Fruit fly (Drosophila melanogaster): ENCODE data around the gene CG11504.
A peak's percentile ranks its signal among the peaks of the same experiment; 100 is the strongest.

CG11504 gene

dm6 chr3R:30021559-30022451 is 24.1 kb downstream of the CG11504 start, which contains the start of gene Mgat2 (continued):
- TF ChIP-seq CkIIα-i1 (GFP tag; IDR thresholded peaks at IDR 0.05) (no peak), org-1 (GFP tag; optimal IDR thresholded peaks at IDR 0.05) (no peak), Camta (GFP tag; optimal IDR thresholded peaks at IDR 0.05) (no peak), CG9932 (GFP tag; IDR thresholded peaks at IDR 0.05) (peak; percentile 23; the same call in 1 of the 2 replicates), al (GFP tag; IDR thresholded peaks at IDR 0.05) (no peak), CG31441 (GFP tag; IDR thresholded peaks at IDR 0.05) (peak; percentile 48; the same call in 1 of the 2 replicates), Chrac-16 (GFP tag; optimal IDR thresholded peaks at IDR 0.05) (no peak), Scr (GFP tag; IDR thresholded peaks at IDR 0.05; ENCODE audit: partially characterized antibody) (peak; percentile 91), CG11723 (GFP tag; optimal IDR thresholded peaks at IDR 0.05) (peak; percentile 16), usp (GFP tag; optimal IDR thresholded peaks at IDR 0.05) (no peak), CG15514 (GFP tag; optimal IDR thresholded peaks at IDR 0.05) (no peak), ttk (GFP tag; IDR thresholded peaks at IDR 0.05) (no peak), cato (GFP tag; optimal IDR thresholded peaks at IDR 0.05; ENCODE audit: borderline replicate concordance) (no peak), CG10147 (GFP tag; optimal IDR thresholded peaks at IDR 0.05) (peak; percentile 44), fd3F (GFP tag; optimal IDR thresholded peaks at IDR 0.05) (no peak), ase (GFP tag; IDR thresholded peaks at IDR 0.05) (no peak), pfk (GFP tag; optimal IDR thresholded peaks at IDR 0.05) (peak; percentile 83), CG1529 (GFP tag; optimal IDR thresholded peaks at IDR 0.05) (no peak), slp2 (GFP tag; optimal IDR thresholded peaks at IDR 0.05) (no peak), CG18599 (GFP tag; optimal IDR thresholded peaks at IDR 0.05) (no peak), knrl (GFP tag; IDR thresholded peaks at IDR 0.05; ENCODE audit: partially characterized antibody) (peak; percentile 81; the same call in 2 of the 3 replicates), CG1024 (GFP tag; IDR thresholded peaks at IDR 0.05) (no peak; the same call in 1 of the 2 replicates), seq (GFP tag; IDR thresholded peaks at IDR 0.05) (no peak), CG7839 (tag; optimal IDR thresholded peaks at IDR 0.05) (no peak), Side (GFP tag; optimal IDR thresholded peaks at IDR 0.05) (peak; percentile 63), H15 (GFP tag; IDR thresholded peaks at IDR 0.05) (no peak), CG13424 (tag; optimal IDR thresholded peaks at IDR 0.05) (peak; percentile 27), CG13287 (GFP tag; IDR thresholded peaks at IDR 0.05; ENCODE audit: partially characterized antibody) (peak; percentile 93), CG5180 (GFP tag; optimal IDR thresholded peaks at IDR 0.05) (no peak), en (GFP tag; optimal IDR thresholded peaks at IDR 0.05) (no peak), gt (GFP tag; IDR thresholded peaks at IDR 0.05) (peak; percentile 33; the same call in 1 of the 2 replicates), lab (GFP tag; optimal IDR thresholded peaks at IDR 0.05) (peak; percentile 56), CG18619 (GFP tag; optimal IDR thresholded peaks at IDR 0.05) (no peak), esg (GFP tag; conservative IDR thresholded peaks at IDR 0.05) (no peak), chm (GFP tag; IDR thresholded peaks at IDR 0.05) (peak; percentile 83), ems (GFP tag; optimal IDR thresholded peaks at IDR 0.05) (peak; percentile 11), CG7987 (GFP tag; optimal IDR thresholded peaks at IDR 0.05) (peak; percentile 75), Mes4 (GFP tag; optimal IDR thresholded peaks at IDR 0.05) (no peak), pita (GFP tag; optimal IDR thresholded peaks at IDR 0.05) (no peak), CG1832 (GFP tag; optimal IDR thresholded peaks at IDR 0.05) (peak; percentile 76), CG17328 (GFP tag; IDR thresholded peaks at IDR 0.05) (no peak), CG8765 (GFP tag; IDR thresholded peaks at IDR 0.05) (no peak), tup (GFP tag; optimal IDR thresholded peaks at IDR 0.05) (no peak), CG10959 (GFP tag; IDR thresholded peaks at IDR 0.05) (no peak), CTCF (GFP tag; optimal IDR thresholded peaks at IDR 0.05) (no peak), Bgb (GFP tag; IDR thresholded peaks at IDR 0.05; ENCODE audit: partially characterized antibody) (peak; percentile 81), CG4404 (GFP tag; IDR thresholded peaks at IDR 0.05) (no peak), Aef1 (GFP tag; IDR thresholded peaks at IDR 0.05) (no peak; the same call in 2 of the 3 replicates), CG30431 (GFP tag; optimal IDR thresholded peaks at IDR 0.05) (no peak)
